Worm (Caenorhabditis elegans) whole organism, L1 larva: ENCODE data around the gene F53F4.18.

Experiments used
- ama-1 ChIP-seq: fragments of 150-350 bp; optimal IDR thresholded peaks from 2 replicates; lab custom pipeline; 2014
- ces-1 ChIP-seq: fragments of 150-350 bp; optimal IDR thresholded peaks from 2 replicates; lab custom pipeline; 2014; ENCODE audit warnings: missing biosample characterization, missing genetic modification reagents, missing genetic modification characterization
- dpl-1 ChIP-seq, 3 experiments: fragments of 150-350 bp in 2 of 3; sonication (generic microtip) in 1 of 3; optimal IDR thresholded peaks; 2 replicates each; lab custom pipeline; 2014 to 2017; ENCODE audit warnings: missing biosample characterization in 3 of 3, missing genetic modification characterization in 3 of 3, missing genetic modification reagents in 3 of 3
- egl-27 ChIP-seq, 2 experiments: fragments of 150-350 bp in 1 of 2; sonication (generic microtip); optimal IDR thresholded peaks; 3 replicates each; lab custom pipeline; 2017 to 2018; ENCODE audit warnings: missing biosample characterization in 2 of 2, missing genetic modification characterization in 2 of 2, missing genetic modification reagents in 2 of 2
- lsy-2 ChIP-seq, 2 experiments: fragments of 150-350 bp; optimal IDR thresholded peaks; 2 replicates each; lab custom pipeline; 2014; ENCODE audit warnings: missing biosample characterization in 2 of 2, missing genetic modification characterization in 2 of 2
- nhr-28 ChIP-seq: fragments of 150-350 bp; optimal IDR thresholded peaks from 2 replicates; lab custom pipeline; 2014; ENCODE audit warnings: missing biosample characterization, missing genetic modification characterization
- nhr-76 ChIP-seq: sonication (generic microtip); optimal IDR thresholded peaks from 2 replicates; lab custom pipeline; 2017; ENCODE audit warnings: missing biosample characterization, missing genetic modification characterization
- nhr-77 ChIP-seq: fragments of 150-350 bp; optimal IDR thresholded peaks from 2 replicates; lab custom pipeline; 2014; ENCODE audit warnings: missing biosample characterization, missing genetic modification characterization
- skn-1 ChIP-seq: fragments of 150-350 bp; optimal IDR thresholded peaks from 2 replicates; lab custom pipeline; 2014; ENCODE audit warnings: missing biosample characterization, missing genetic modification characterization
- ztf-4 ChIP-seq: fragments of 150-350 bp; optimal IDR thresholded peaks from 2 replicates; lab custom pipeline; 2014; ENCODE audit warnings: missing biosample characterization, missing genetic modification characterization

DNA sequence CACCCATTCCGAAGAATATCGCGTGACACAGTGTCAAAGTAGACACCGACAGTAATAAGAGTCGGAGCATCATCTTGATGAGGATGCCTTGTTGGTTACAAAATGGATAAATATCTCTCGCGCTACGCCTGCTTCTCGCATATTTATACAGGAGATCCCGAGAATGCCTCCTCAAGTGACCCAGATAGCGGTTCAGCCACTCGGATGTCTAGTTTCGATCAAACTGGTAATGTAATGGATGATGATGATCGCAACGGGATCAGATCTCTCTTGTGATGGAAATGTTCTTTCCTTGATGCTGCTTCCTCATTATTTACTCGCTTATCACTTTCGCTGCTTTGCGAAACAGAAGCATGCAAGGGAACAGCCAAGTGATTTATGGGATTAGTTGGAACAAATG is 26.1 kb upstream of the F53F4.18 start, which contains the start of gene grl-17:
- no peak for TF ChIP-seq nhr-28 (tag; lab: Kevin White, UChicago)
- TF ChIP-seq nhr-76 (tag; lab: Kevin White, UChicago): no peak
- no peak for TF ChIP-seq ztf-4 (tag; lab: Kevin White, UChicago)
- no peak for TF ChIP-seq egl-27 (tag; optimal IDR thresholded peaks at IDR 0.05; lab: Kevin White, UChicago)
- no peak for TF ChIP-seq ces-1 (GFP tag; lab: Kevin White, UChicago)
- no peak for TF ChIP-seq skn-1 (tag; lab: Kevin White, UChicago)
- TF ChIP-seq ama-1 (lab: Kevin White, UChicago): no peak
- no peak for TF ChIP-seq nhr-77 (tag; lab: Kevin White, UChicago)
- no peak for TF ChIP-seq dpl-1 (GFP tag; optimal IDR thresholded peaks at IDR 0.05; lab: Kevin White, UChicago)
- TF ChIP-seq lsy-2 (tag; optimal IDR thresholded peaks at IDR 0.05; lab: Kevin White, UChicago): no peak
